Worm (Caenorhabditis elegans) whole organism, L4 larva: ENCODE data around the gene hpo-30.

Experiments
- F10B5.3 ChIP-seq: sonication (generic microtip); optimal IDR thresholded peaks from 2 replicates; lab custom pipeline; 2016; ENCODE audit warnings: mild to moderate bottlenecking, missing genetic modification characterization, missing compliant biosample characterization
- F37D6.2 ChIP-seq: sonication (generic microtip); optimal IDR thresholded peaks from 2 replicates; lab custom pipeline; 2016; ENCODE audit warnings: mild to moderate bottlenecking, missing genetic modification characterization, missing compliant biosample characterization
- F44E2.7 ChIP-seq: fragments of 200-800 bp; sonication (Bioruptor generic); IDR thresholded peaks from 2 replicates; pipeline ENCODE4 v2.1.2; 2022; ENCODE audit warnings: missing genetic modification characterization, missing compliant biosample characterization
- F49E8.2 ChIP-seq: sonication (generic microtip); optimal IDR thresholded peaks from 2 replicates; lab custom pipeline; 2016; ENCODE audit warnings: missing compliant biosample characterization, mild to moderate bottlenecking, missing genetic modification characterization, borderline replicate concordance
- Y48G9A.11 ChIP-seq: fragments of 200-800 bp; sonication (Bioruptor generic); IDR thresholded peaks from 2 replicates; pipeline ENCODE4 v1.3.6; 2022; ENCODE audit warnings: missing genetic modification reagents, missing genetic modification characterization, missing compliant biosample characterization
- ZK337.2 ChIP-seq: fragments of 200-800 bp; sonication (Bioruptor generic); IDR thresholded peaks from 2 replicates; pipeline ENCODE4 v1.3.6; 2022; ENCODE audit warnings: missing genetic modification reagents, missing genetic modification characterization, missing compliant biosample characterization
- aly-2 ChIP-seq: sonication (generic microtip); optimal IDR thresholded peaks from 2 replicates; lab custom pipeline; 2018; ENCODE audit warnings: missing biosample characterization, missing genetic modification characterization
- ceh-20 ChIP-seq: fragments of 200-800 bp; sonication (Bioruptor generic); IDR thresholded peaks from 2 replicates; pipeline ENCODE4 v1.3.6; 2022; ENCODE audit warnings: missing genetic modification reagents, missing genetic modification characterization, missing compliant biosample characterization
- ceh-32 ChIP-seq: sonication (generic microtip); optimal IDR thresholded peaks from 2 replicates; lab custom pipeline; 2016; ENCODE audit warnings: mild to moderate bottlenecking, missing genetic modification characterization, missing compliant biosample characterization; ENCODE audit not compliant: poor library complexity
- ceh-82 ChIP-seq: sonication (generic microtip); optimal IDR thresholded peaks from 2 replicates; lab custom pipeline; 2017; ENCODE audit warnings: missing biosample characterization, missing genetic modification characterization
- ces-1 ChIP-seq: fragments of 150-350 bp; sonication (generic microtip); optimal IDR thresholded peaks from 4 replicates; lab custom pipeline; 2014; ENCODE audit warnings: missing biosample characterization, missing genetic modification reagents, missing genetic modification characterization
- ctbp-1 ChIP-seq: fragments of 200-800 bp; sonication (Bioruptor generic); IDR thresholded peaks from 2 replicates; pipeline ENCODE4 v1.3.6; 2022; ENCODE audit warnings: missing genetic modification reagents, missing genetic modification characterization, missing compliant biosample characterization
- daf-19 ChIP-seq: fragments of 200-800 bp; sonication (Bioruptor generic); conservative IDR thresholded peaks from 2 replicates; pipeline ENCODE4 v1.3.6; 2022; ENCODE audit warnings: missing genetic modification characterization, missing compliant biosample characterization
- dmd-8 ChIP-seq: fragments of 200-800 bp; sonication (Bioruptor generic); IDR thresholded peaks from 2 replicates; pipeline ENCODE4 v1.3.6; 2022; ENCODE audit warnings: missing genetic modification characterization, missing compliant biosample characterization
- duxl-1 ChIP-seq: sonication (generic microtip); optimal IDR thresholded peaks from 2 replicates; lab custom pipeline; 2016; ENCODE audit warnings: mild to moderate bottlenecking, missing genetic modification characterization, moderate library complexity, missing compliant biosample characterization; ENCODE audit not compliant: poor library complexity
- fkh-10 ChIP-seq: fragments of 150-350 bp; optimal IDR thresholded peaks from 2 replicates; lab custom pipeline; 2014; ENCODE audit warnings: missing biosample characterization, missing genetic modification reagents, missing genetic modification characterization
- fos-1 ChIP-seq: fragments of 150-350 bp; optimal IDR thresholded peaks from 2 replicates; lab custom pipeline; 2014; ENCODE audit warnings: missing biosample characterization, missing genetic modification characterization
- hif-1 ChIP-seq, 2 experiments: sonication (generic microtip); optimal IDR thresholded peaks; 2 replicates each; lab custom pipeline; 2016 to 2017; ENCODE audit warnings: missing compliant biosample characterization in 2 of 2, missing genetic modification characterization in 2 of 2, missing genetic modification reagents in 2 of 2, missing genotype in 2 of 2, mild to moderate bottlenecking in 1 of 2
- hlh-30 ChIP-seq: sonication (generic microtip); optimal IDR thresholded peaks from 2 replicates; lab custom pipeline; 2017; ENCODE audit warnings: antibody characterized with exemption, mild to moderate bottlenecking, missing genetic modification characterization, missing compliant biosample characterization; ENCODE audit not compliant: insufficient read depth
- hmg-1.1 ChIP-seq: fragments of 200-800 bp; sonication (Bioruptor generic); IDR thresholded peaks from 2 replicates; pipeline ENCODE4 v1.3.6; 2022; ENCODE audit warnings: missing genetic modification reagents, missing genetic modification characterization, missing compliant biosample characterization
- lin-1 ChIP-seq: fragments of 200-800 bp; sonication (Bioruptor generic); IDR thresholded peaks from 2 replicates; pipeline ENCODE4 v1.3.6; 2022; ENCODE audit warnings: missing genetic modification reagents, missing genetic modification characterization, missing compliant biosample characterization
- lin-13 ChIP-seq: fragments of 150-350 bp; optimal IDR thresholded peaks from 2 replicates; lab custom pipeline; 2014; ENCODE audit warnings: missing biosample characterization, missing genetic modification reagents, missing genetic modification characterization
- lin-15B ChIP-seq: fragments of 150-350 bp; sonication (generic microtip); optimal IDR thresholded peaks from 3 replicates; lab custom pipeline; 2014; ENCODE audit warnings: missing biosample characterization, missing genetic modification characterization
- lin-38 ChIP-seq: fragments of 200-800 bp; sonication (Bioruptor generic); IDR thresholded peaks from 2 replicates; pipeline ENCODE4 v1.3.6; 2022; ENCODE audit warnings: missing genetic modification reagents, missing genetic modification characterization, missing compliant biosample characterization
- lin-39 ChIP-seq: fragments of 150-350 bp; optimal IDR thresholded peaks from 2 replicates; lab custom pipeline; 2014; ENCODE audit warnings: missing biosample characterization, missing genetic modification reagents, missing genetic modification characterization
- lir-3 ChIP-seq: sonication (generic microtip); optimal IDR thresholded peaks from 2 replicates; lab custom pipeline; 2016; ENCODE audit warnings: mild to moderate bottlenecking, missing genetic modification characterization, missing compliant biosample characterization
- lsy-2 ChIP-seq, 2 experiments: fragments of 150-350 bp in 1 of 2; sonication (generic microtip) in 1 of 2; optimal IDR thresholded peaks; 2 replicates each; lab custom pipeline; 2014 to 2017; ENCODE audit warnings: missing biosample characterization in 2 of 2, missing genetic modification characterization in 2 of 2
- madf-5 ChIP-seq, 2 experiments: fragments of 200-800 bp; sonication (Bioruptor generic); IDR thresholded peaks; 2 replicates each; pipeline ENCODE4 v1.3.6; 2022; ENCODE audit warnings: missing compliant biosample characterization in 2 of 2, missing genetic modification characterization in 2 of 2
- nhr-111 ChIP-seq: fragments of 200-800 bp; sonication (Bioruptor generic); optimal IDR thresholded peaks from 2 replicates; lab custom pipeline; 2018; ENCODE audit warnings: mild to moderate bottlenecking, missing genetic modification characterization, missing compliant biosample characterization
- nhr-237 ChIP-seq: sonication (generic microtip); optimal IDR thresholded peaks from 2 replicates; lab custom pipeline; 2017; ENCODE audit warnings: missing biosample characterization, missing genetic modification characterization
- nhr-25 ChIP-seq: sonication (generic microtip); optimal IDR thresholded peaks from 2 replicates; lab custom pipeline; 2017; ENCODE audit warnings: missing genetic modification characterization, mild to moderate bottlenecking, missing compliant biosample characterization, antibody characterized with exemption, moderate library complexity, borderline replicate concordance; ENCODE audit not compliant: insufficient read depth
- nhr-41 ChIP-seq: fragments of 200-800 bp; sonication (Bioruptor generic); IDR thresholded peaks from 2 replicates; pipeline ENCODE4 v1.3.6; 2022; ENCODE audit warnings: missing genetic modification reagents, missing genetic modification characterization, missing compliant biosample characterization
- nhr-6 ChIP-seq: fragments of 150-350 bp; optimal IDR thresholded peaks from 2 replicates; lab custom pipeline; 2014; ENCODE audit warnings: missing biosample characterization, missing genetic modification characterization
- nhr-76 ChIP-seq: fragments of 150-350 bp; optimal IDR thresholded peaks from 2 replicates; lab custom pipeline; 2014; ENCODE audit warnings: missing biosample characterization, missing genetic modification characterization
- nhr-77 ChIP-seq: fragments of 150-350 bp; optimal IDR thresholded peaks from 2 replicates; lab custom pipeline; 2014; ENCODE audit warnings: missing biosample characterization, missing genetic modification characterization
- php-3 ChIP-seq: fragments of 200-800 bp; sonication (Bioruptor generic); IDR thresholded peaks from 2 replicates; pipeline ENCODE4 v1.3.6; 2022; ENCODE audit warnings: missing genetic modification reagents, missing genetic modification characterization, missing compliant biosample characterization
- pqm-1 ChIP-seq: sonication (generic microtip); optimal IDR thresholded peaks from 2 replicates; lab custom pipeline; 2017; ENCODE audit warnings: missing biosample characterization, missing genetic modification characterization
- set-16 ChIP-seq: fragments of 200-800 bp; sonication (Bioruptor generic); IDR thresholded peaks from 2 replicates; pipeline ENCODE4 v1.3.6; 2022; ENCODE audit warnings: missing genetic modification reagents, missing genetic modification characterization, missing compliant biosample characterization
- skn-1 ChIP-seq: fragments of 150-350 bp; optimal IDR thresholded peaks from 2 replicates; lab custom pipeline; 2014; ENCODE audit warnings: missing biosample characterization, missing genetic modification characterization
- snpc-1.2 ChIP-seq: fragments of 200-800 bp; sonication (Bioruptor generic); IDR thresholded peaks from 2 replicates; pipeline ENCODE4 v1.3.6; 2022; ENCODE audit warnings: missing genetic modification reagents, missing genetic modification characterization, missing compliant biosample characterization
- snpc-4 ChIP-seq: fragments of 150-350 bp; optimal IDR thresholded peaks from 2 replicates; lab custom pipeline; 2014; ENCODE audit warnings: missing biosample characterization, missing genetic modification characterization
- spr-1 ChIP-seq: sonication (generic microtip); optimal IDR thresholded peaks from 2 replicates; lab custom pipeline; 2016; ENCODE audit warnings: mild to moderate bottlenecking, missing genetic modification characterization, missing compliant biosample characterization
- tag-97 ChIP-seq: fragments of 200-800 bp; sonication (Bioruptor generic); IDR thresholded peaks from 2 replicates; pipeline ENCODE4 v1.3.6; 2022; ENCODE audit warnings: missing genetic modification characterization, missing compliant biosample characterization
- unc-130 ChIP-seq: sonication (generic microtip); optimal IDR thresholded peaks from 2 replicates; lab custom pipeline; 2016; ENCODE audit warnings: missing genetic modification reagents, missing genetic modification characterization, missing compliant biosample characterization
- unc-39 ChIP-seq: sonication (generic microtip); optimal IDR thresholded peaks from 2 replicates; lab custom pipeline; 2017; ENCODE audit warnings: missing biosample characterization, missing genetic modification characterization
- vab-7 ChIP-seq: fragments of 200-800 bp; sonication (Bioruptor generic); IDR thresholded peaks from 2 replicates; pipeline ENCODE4 v1.3.6; 2022; ENCODE audit warnings: missing genetic modification reagents, missing genetic modification characterization, missing compliant biosample characterization
- zag-1 ChIP-seq: fragments of 150-350 bp; optimal IDR thresholded peaks from 2 replicates; lab custom pipeline; 2014; ENCODE audit warnings: missing biosample characterization, missing genetic modification characterization
- zfp-2 ChIP-seq: sonication (generic microtip); optimal IDR thresholded peaks from 2 replicates; lab custom pipeline; 2016; ENCODE audit warnings: mild to moderate bottlenecking, missing genetic modification characterization, missing compliant biosample characterization
- zfp-3 ChIP-seq: fragments of 200-800 bp; sonication (Bioruptor generic); conservative IDR thresholded peaks from 2 replicates; pipeline ENCODE4 v1.3.6; 2022; ENCODE audit warnings: missing genetic modification reagents, missing genetic modification characterization, missing compliant biosample characterization
- zip-11 ChIP-seq: fragments of 200-800 bp; sonication (Bioruptor generic); IDR thresholded peaks from 2 replicates; pipeline ENCODE4 v1.3.6; 2022; ENCODE audit warnings: missing genetic modification characterization, missing compliant biosample characterization
- ztf-11 ChIP-seq: fragments of 150-350 bp; optimal IDR thresholded peaks from 2 replicates; lab custom pipeline; 2014; ENCODE audit warnings: missing biosample characterization, missing genetic modification characterization

Gene hpo-30

DNA sequence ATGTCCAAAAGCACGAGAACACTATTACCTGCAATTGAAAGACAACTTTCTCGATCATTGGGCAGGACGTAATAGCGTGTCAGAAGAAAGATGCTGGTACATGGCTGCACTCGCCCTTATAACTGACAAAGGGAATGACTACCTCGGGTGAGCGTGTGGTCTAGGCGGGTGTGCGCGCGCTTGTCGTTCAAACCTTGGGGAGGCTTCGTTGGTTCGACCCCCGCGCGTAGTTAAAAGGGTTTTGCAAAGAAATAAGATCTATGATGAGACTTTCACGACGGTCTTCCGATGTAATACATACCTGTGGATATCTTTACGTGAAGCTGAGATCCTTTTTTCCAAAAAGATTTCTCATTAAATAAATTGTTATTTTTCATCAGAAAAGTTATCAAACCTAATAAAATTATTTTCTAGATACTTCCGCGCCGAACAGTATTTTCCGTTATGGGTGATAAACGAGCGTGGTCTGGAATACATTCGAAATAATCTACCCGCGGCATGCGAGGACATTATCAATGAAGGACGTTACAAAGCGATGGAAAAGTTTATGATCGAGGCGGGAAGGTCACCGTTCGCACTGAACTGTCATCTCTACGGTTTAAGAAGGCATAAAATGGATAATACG lies 6.6 kb downstream of the hpo-30 start (continued):
- TF ChIP-seq hif-1 (tag; optimal IDR thresholded peaks at IDR 0.05; lab: Kevin White, UChicago) (peak; percentile 76 to 81), Y48G9A.11 (GFP tag; lab: Robert Waterston, UW) (peak; percentile 96), ztf-11 (tag; lab: Kevin White, UChicago) (peak; percentile 49), unc-39 (no peak), zfp-2 (tag; lab: Kevin White, UChicago) (peak; percentile 80), snpc-4 (no peak), fos-1 (no peak), duxl-1 (tag; lab: Kevin White, UChicago) (peak; percentile 97), lin-39 (tag; lab: Kevin White, UChicago) (no peak), F44E2.7 (GFP tag; lab: Robert Waterston, UW) (peak; percentile 100), ces-1 (GFP tag; lab: Kevin White, UChicago) (peak; percentile 55), ctbp-1 (GFP tag; lab: Robert Waterston, UW) (peak; percentile 99), lir-3 (tag; lab: Kevin White, UChicago) (peak; percentile 95), nhr-77 (peak; percentile 75), nhr-25 (tag; lab: Kevin White, UChicago) (peak; percentile 53), nhr-237 (tag; lab: Kevin White, UChicago) (no peak), hlh-30 (tag; lab: Kevin White, UChicago) (peak; percentile 88), lin-38 (peak; percentile 93), ceh-32 (peak; percentile 85), pqm-1 (tag; lab: Kevin White, UChicago) (no peak), lin-13 (peak; percentile 67), F49E8.2 (tag; lab: Kevin White, UChicago) (peak; percentile 95), spr-1 (peak; percentile 96), nhr-76 (tag; lab: Kevin White, UChicago) (no peak), snpc-1.2 (GFP tag; lab: Robert Waterston, UW) (peak; percentile 97), lin-15B (tag; lab: Kevin White, UChicago) (no peak), ceh-82 (tag; lab: Kevin White, UChicago) (no peak), nhr-6 (tag; lab: Kevin White, UChicago) (peak; percentile 91), skn-1 (tag; lab: Kevin White, UChicago) (no peak), F37D6.2 (peak; percentile 89), lin-1 (GFP tag; lab: Robert Waterston, UW) (peak; percentile 98), zfp-3 (peak; percentile 94), F10B5.3 (tag; lab: Kevin White, UChicago) (peak; percentile 94), nhr-111 (GFP tag; lab: Kevin White, UChicago) (peak; percentile 100), tag-97 (GFP tag; lab: Robert Waterston, UW) (peak; percentile 93), unc-130 (GFP tag; lab: Kevin White, UChicago) (peak; percentile 83), nhr-41 (GFP tag; lab: Robert Waterston, UW) (peak; percentile 100), fkh-10 (GFP tag; lab: Kevin White, UChicago) (peak; percentile 60), lsy-2 (tag; optimal IDR thresholded peaks at IDR 0.05; lab: Kevin White, UChicago) (peak; percentile 58 to 86), ceh-20 (GFP tag; lab: Robert Waterston, UW) (peak; percentile 97), hmg-1.1 (GFP tag; lab: Robert Waterston, UW) (peak; percentile 98), ZK337.2 (GFP tag; lab: Robert Waterston, UW) (peak; percentile 98), vab-7 (peak; percentile 99), daf-19 (peak; percentile 100), zag-1 (tag; lab: Kevin White, UChicago) (peak; percentile 26), aly-2 (peak; percentile 94), dmd-8 (peak; percentile 100), madf-5 (GFP tag; IDR thresholded peaks at IDR 0.05; lab: Robert Waterston, UW) (peak; percentile 100), zip-11 (GFP tag; lab: Robert Waterston, UW) (peak; percentile 94), php-3 (GFP tag; lab: Robert Waterston, UW) (peak; percentile 99), set-16 (peak; percentile 84)
